Worm (Caenorhabditis elegans): Measurements from ENCODE around the gene eps-8.

ce11 chrIV:14890914-14891313 is 11.6 kb downstream of the eps-8 start:
- TF ChIP-seq nhr-76 (tag; optimal IDR thresholded peaks at IDR 0.05) (no peak), nhr-237 (tag; optimal IDR thresholded peaks at IDR 0.05) (no peak), lsy-2 (tag; optimal IDR thresholded peaks at IDR 0.05) (no peak), nhr-28 (tag; optimal IDR thresholded peaks at IDR 0.05) (no peak), aly-2 (tag; optimal IDR thresholded peaks at IDR 0.05) (no peak), ztf-7 (tag; optimal IDR thresholded peaks at IDR 0.05) (no peak), unc-130 (GFP tag; optimal IDR thresholded peaks at IDR 0.05) (no peak)

All from whole organism, L4 larva.